Worm (Caenorhabditis elegans): ENCODE data around the gene C06B8.3.

ce11 chrV:15493680-15494079 lies 9.2 kb upstream of the C06B8.3 start, which contains the start of gene srh-218:
- no peak for TF ChIP-seq hsf-1 (GFP tag; IDR thresholded peaks at IDR 0.05)
- TF ChIP-seq pha-4 (tag; optimal IDR thresholded peaks at IDR 0.05) = no peak
- TF ChIP-seq C17E4.6 (GFP tag; IDR thresholded peaks at IDR 0.05) = no peak
- no peak for TF ChIP-seq dox-1 (GFP tag; IDR thresholded peaks at IDR 0.05)
- no peak for TF ChIP-seq unc-130 (GFP tag; optimal IDR thresholded peaks at IDR 0.05)
- no peak for TF ChIP-seq attf-5 (GFP tag; optimal IDR thresholded peaks at IDR 0.05)
- no peak for TF ChIP-seq unc-62 (GFP tag; optimal IDR thresholded peaks at IDR 0.05)
- TF ChIP-seq efl-1 (GFP tag; optimal IDR thresholded peaks at IDR 0.05) = no peak
- TF ChIP-seq cebp-1 (GFP tag; IDR thresholded peaks at IDR 0.05) = no peak
- no peak for TF ChIP-seq cebp-1 (tag; optimal IDR thresholded peaks at IDR 0.05)
- no peak for TF ChIP-seq ekl-4 (GFP tag; IDR thresholded peaks at IDR 0.05)
- no peak for TF ChIP-seq T26A5.8 (tag; optimal IDR thresholded peaks at IDR 0.05)
- no peak for TF ChIP-seq ZK185.1 (tag; optimal IDR thresholded peaks at IDR 0.05; ENCODE audit: poor library complexity, severe bottlenecking)
